Worm (Caenorhabditis elegans) whole organism, young adult: Measurements from ENCODE around the gene ceh-54.
A peak's percentile ranks its signal among the peaks of the same experiment; 100 is the strongest.

Experiments used
- B0019.2 ChIP-seq: fragments of 200-800 bp; sonication (Bioruptor generic); conservative IDR thresholded peaks from 2 replicates; pipeline ENCODE4 v1.3.6; 2022; ENCODE audit warnings: missing genetic modification reagents, missing genetic modification characterization, missing compliant biosample characterization
- B0336.3 ChIP-seq: fragments of 200-800 bp; sonication (Bioruptor generic); IDR thresholded peaks from 2 replicates; pipeline ENCODE4 v1.3.6; 2022; ENCODE audit warnings: missing genetic modification characterization, missing compliant biosample characterization
- C06A6.2 ChIP-seq: fragments of 200-800 bp; sonication (Bioruptor generic); conservative IDR thresholded peaks from 2 replicates; pipeline ENCODE4 v1.3.6; 2022; ENCODE audit warnings: missing genetic modification characterization, missing compliant biosample characterization
- F10E7.11 ChIP-seq: sonication (generic microtip); optimal IDR thresholded peaks from 2 replicates; lab custom pipeline; 2017; ENCODE audit warnings: mild to moderate bottlenecking, missing genetic modification characterization, moderate library complexity, missing compliant biosample characterization
- F22D6.2 ChIP-seq: sonication (generic microtip); optimal IDR thresholded peaks from 2 replicates; lab custom pipeline; 2016; ENCODE audit warnings: mild to moderate bottlenecking, missing genetic modification characterization, missing compliant biosample characterization
- F33H1.4 ChIP-seq: fragments of 200-800 bp; sonication (Bioruptor generic); IDR thresholded peaks from 2 replicates; pipeline ENCODE4 v1.3.6; 2022; ENCODE audit warnings: missing genetic modification reagents, missing genetic modification characterization, missing compliant biosample characterization
- F37B4.10 ChIP-seq: fragments of 200-800 bp; sonication (Bioruptor generic); IDR thresholded peaks from 2 replicates; pipeline ENCODE4 v1.3.6; 2022; ENCODE audit warnings: missing genetic modification characterization, missing compliant biosample characterization
- F52B5.7 ChIP-seq: sonication (generic microtip); optimal IDR thresholded peaks from 2 replicates; lab custom pipeline; 2016; ENCODE audit warnings: mild to moderate bottlenecking, missing genetic modification characterization, missing compliant biosample characterization
- K11D2.4 ChIP-seq: fragments of 200-800 bp; sonication (Bioruptor generic); IDR thresholded peaks from 2 replicates; pipeline ENCODE4 v1.3.6; 2022; ENCODE audit warnings: missing genetic modification reagents, missing genetic modification characterization, missing compliant biosample characterization
- Y56A3A.18 ChIP-seq: fragments of 200-800 bp; sonication (Bioruptor generic); IDR thresholded peaks from 2 replicates; pipeline ENCODE4 v1.3.6; 2022; ENCODE audit warnings: missing genetic modification reagents, missing genetic modification characterization, missing compliant biosample characterization
- ama-1 ChIP-seq, 3 experiments: fragments of 150-350 bp in 1 of 3; sonication (generic microtip) in 2 of 3; optimal IDR thresholded peaks; 2 replicates each; lab custom pipeline; 2014 to 2018; ENCODE audit warnings: missing biosample characterization in 2 of 3, missing genetic modification characterization in 2 of 3, missing genetic modification reagents in 2 of 3
- attf-3 ChIP-seq: fragments of 200-800 bp; sonication (Bioruptor generic); conservative IDR thresholded peaks from 2 replicates; pipeline ENCODE4 v1.3.6; 2022; ENCODE audit warnings: missing genetic modification reagents, missing genetic modification characterization, missing compliant biosample characterization
- attf-5 ChIP-seq: fragments of 200-800 bp; sonication (Bioruptor generic); optimal IDR thresholded peaks from 2 replicates; lab custom pipeline; 2018; ENCODE audit warnings: mild to moderate bottlenecking, missing genetic modification characterization, missing compliant biosample characterization
- attf-6 ChIP-seq: fragments of 200-800 bp; sonication (Bioruptor generic); IDR thresholded peaks from 2 replicates; pipeline ENCODE4 v1.3.6; 2022; ENCODE audit warnings: missing genetic modification reagents, missing genetic modification characterization, missing compliant biosample characterization
- bed-1 ChIP-seq: fragments of 200-800 bp; sonication (Bioruptor generic); IDR thresholded peaks from 2 replicates; pipeline ENCODE4 v1.3.6; 2022; ENCODE audit warnings: missing genetic modification reagents, missing genetic modification characterization, missing compliant biosample characterization
- ccch-3 ChIP-seq: fragments of 200-800 bp; sonication (Bioruptor generic); optimal IDR thresholded peaks from 2 replicates; lab custom pipeline; 2018; ENCODE audit warnings: mild to moderate bottlenecking, missing genetic modification characterization, missing compliant biosample characterization
- ceh-100 ChIP-seq: fragments of 200-800 bp; sonication (Bioruptor generic); IDR thresholded peaks from 2 replicates; pipeline ENCODE4 v1.3.6; 2022; ENCODE audit warnings: missing genetic modification reagents, missing genetic modification characterization, missing compliant biosample characterization
- ceh-58 ChIP-seq: fragments of 200-800 bp; sonication (Bioruptor generic); IDR thresholded peaks from 2 replicates; pipeline ENCODE4 v1.3.6; 2022; ENCODE audit warnings: missing genetic modification characterization, missing compliant biosample characterization
- ceh-79 ChIP-seq: sonication (generic microtip); optimal IDR thresholded peaks from 2 replicates; lab custom pipeline; 2017; ENCODE audit warnings: mild to moderate bottlenecking, missing genetic modification characterization, missing compliant biosample characterization
- ceh-91 ChIP-seq: fragments of 200-800 bp; sonication (Bioruptor generic); IDR thresholded peaks from 2 replicates; pipeline ENCODE4 v1.3.6; 2022; ENCODE audit warnings: missing genetic modification reagents, missing genetic modification characterization, missing compliant biosample characterization
- ekl-4 ChIP-seq: fragments of 200-800 bp; sonication (Bioruptor generic); IDR thresholded peaks from 2 replicates; pipeline ENCODE4 v1.3.6; 2022; ENCODE audit warnings: missing genetic modification reagents, missing genetic modification characterization, missing compliant biosample characterization
- ets-4 ChIP-seq: fragments of 200-800 bp; sonication (Bioruptor generic); optimal IDR thresholded peaks from 2 replicates; lab custom pipeline; 2018; ENCODE audit warnings: mild to moderate bottlenecking, missing genetic modification characterization, missing compliant biosample characterization
- fkh-3 ChIP-seq: sonication (generic microtip); optimal IDR thresholded peaks from 2 replicates; lab custom pipeline; 2016; ENCODE audit warnings: mild to moderate bottlenecking, missing genetic modification characterization, missing compliant biosample characterization
- gei-17 ChIP-seq: fragments of 200-800 bp; sonication (Bioruptor generic); optimal IDR thresholded peaks from 2 replicates; lab custom pipeline; 2018; ENCODE audit warnings: mild to moderate bottlenecking, missing genetic modification characterization, missing compliant biosample characterization
- hlh-12 ChIP-seq: sonication (generic microtip); optimal IDR thresholded peaks from 2 replicates; lab custom pipeline; 2016; ENCODE audit warnings: missing genetic modification characterization, missing compliant biosample characterization
- hsf-1 ChIP-seq: fragments of 200-800 bp; sonication (Bioruptor generic); IDR thresholded peaks from 2 replicates; pipeline ENCODE4 v1.3.6; 2022; ENCODE audit warnings: missing genetic modification reagents, missing genetic modification characterization, missing compliant biosample characterization
- lag-1 ChIP-seq: fragments of 200-800 bp; sonication (Bioruptor generic); IDR thresholded peaks from 2 replicates; pipeline ENCODE4 v1.3.6; 2022; ENCODE audit warnings: missing genetic modification reagents, missing genetic modification characterization, missing compliant biosample characterization
- lin-26 ChIP-seq: fragments of 200-800 bp; sonication (Bioruptor generic); IDR thresholded peaks from 2 replicates; pipeline ENCODE4 v1.3.6; 2022; ENCODE audit warnings: missing genetic modification reagents, missing genetic modification characterization, missing compliant biosample characterization
- madf-3 ChIP-seq: fragments of 200-800 bp; sonication (Bioruptor generic); IDR thresholded peaks from 2 replicates; pipeline ENCODE4 v1.3.6; 2022; ENCODE audit warnings: missing genetic modification reagents, missing genetic modification characterization, missing compliant biosample characterization
- mel-28 ChIP-seq: sonication (generic microtip); optimal IDR thresholded peaks from 2 replicates; lab custom pipeline; 2016; ENCODE audit warnings: borderline replicate concordance, mild to moderate bottlenecking, missing genetic modification characterization, missing compliant biosample characterization
- nhr-120 ChIP-seq: fragments of 200-800 bp; sonication (Bioruptor generic); IDR thresholded peaks from 2 replicates; pipeline ENCODE4 v1.3.6; 2022; ENCODE audit warnings: missing genetic modification characterization, missing compliant biosample characterization
- nhr-90 ChIP-seq: sonication (generic microtip); optimal IDR thresholded peaks from 2 replicates; lab custom pipeline; 2016; ENCODE audit warnings: missing genotype, mild to moderate bottlenecking, missing genetic modification characterization, missing compliant biosample characterization
- rcor-1 ChIP-seq: fragments of 200-800 bp; sonication (Bioruptor generic); IDR thresholded peaks from 2 replicates; pipeline ENCODE4 v1.3.6; 2022; ENCODE audit warnings: missing genetic modification reagents, missing genetic modification characterization, missing compliant biosample characterization
- rec-8 ChIP-seq, 2 experiments: sonication (generic microtip); optimal IDR thresholded peaks; 2 replicates each; lab custom pipeline; 2016; ENCODE audit warnings: mild to moderate bottlenecking in 2 of 2, missing genetic modification characterization in 2 of 2, missing genetic modification reagents in 2 of 2, missing genotype in 2 of 2, missing biosample characterization in 1 of 2, missing compliant biosample characterization in 1 of 2, moderate library complexity in 1 of 2
- sdz-38 ChIP-seq: sonication (generic microtip); optimal IDR thresholded peaks from 2 replicates; lab custom pipeline; 2016; ENCODE audit warnings: missing genotype, missing genetic modification characterization, missing compliant biosample characterization
- snpc-1.1 ChIP-seq: sonication (generic microtip); optimal IDR thresholded peaks from 2 replicates; lab custom pipeline; 2017; ENCODE audit warnings: missing genetic modification characterization, mild to moderate bottlenecking, missing compliant biosample characterization, antibody characterized with exemption, moderate library complexity, missing genotype, missing genetic modification reagents; ENCODE audit not compliant: insufficient read depth
- snpc-1.3 ChIP-seq: sonication (generic microtip); optimal IDR thresholded peaks from 2 replicates; lab custom pipeline; 2017; ENCODE audit warnings: missing genetic modification characterization, mild to moderate bottlenecking, missing compliant biosample characterization, antibody characterized with exemption, moderate library complexity, missing genotype, missing genetic modification reagents; ENCODE audit not compliant: insufficient read depth
- snpc-3.4 ChIP-seq: sonication (generic microtip); optimal IDR thresholded peaks from 2 replicates; lab custom pipeline; 2017; ENCODE audit warnings: missing genetic modification characterization, mild to moderate bottlenecking, missing compliant biosample characterization, antibody characterized with exemption, moderate library complexity, missing genotype, missing genetic modification reagents
- snpc-4 ChIP-seq, 5 experiments: fragments of 150-350 bp in 1 of 5; sonication (generic microtip) in 4 of 5; optimal IDR thresholded peaks; 2 replicates each; lab custom pipeline; 2014 to 2018; ENCODE audit warnings: missing genetic modification characterization in 5 of 5, missing biosample characterization in 3 of 5, antibody characterized with exemption in 2 of 5, mild to moderate bottlenecking in 2 of 5, missing compliant biosample characterization in 2 of 5, missing genotype in 2 of 5, moderate library complexity in 2 of 5, missing genetic modification reagents in 1 of 5
- tbp1 ChIP-seq: fragments of 200-800 bp; sonication (Bioruptor generic); optimal IDR thresholded peaks from 2 replicates; lab custom pipeline; 2018; ENCODE audit warnings: mild to moderate bottlenecking, missing genetic modification characterization, missing compliant biosample characterization
- tbx-9 ChIP-seq: sonication (generic microtip); optimal IDR thresholded peaks from 2 replicates; lab custom pipeline; 2016; ENCODE audit warnings: borderline replicate concordance, missing genetic modification characterization, inconsistent platforms, missing compliant biosample characterization
- tlf-1 ChIP-seq: fragments of 200-800 bp; sonication (Bioruptor generic); optimal IDR thresholded peaks from 2 replicates; lab custom pipeline; 2018; ENCODE audit warnings: mild to moderate bottlenecking, missing genetic modification characterization, missing compliant biosample characterization
- unc-130 ChIP-seq: sonication (generic microtip); optimal IDR thresholded peaks from 2 replicates; lab custom pipeline; 2016; ENCODE audit warnings: missing genetic modification reagents, missing genetic modification characterization, missing compliant biosample characterization
- zfh-2 ChIP-seq: fragments of 200-800 bp; sonication (Bioruptor generic); conservative IDR thresholded peaks from 2 replicates; pipeline ENCODE4 v1.3.6; 2022; ENCODE audit warnings: missing genetic modification reagents, missing genetic modification characterization, missing compliant biosample characterization
- ztf-25 ChIP-seq: fragments of 200-800 bp; sonication (Bioruptor generic); IDR thresholded peaks from 2 replicates; pipeline ENCODE4 v1.3.6; 2022; ENCODE audit warnings: missing genetic modification reagents, missing genetic modification characterization, missing compliant biosample characterization
- ztf-6 ChIP-seq: fragments of 200-800 bp; sonication (Bioruptor generic); IDR thresholded peaks from 2 replicates; pipeline ENCODE4 v1.3.6; 2022; ENCODE audit warnings: missing genetic modification reagents, missing genetic modification characterization, missing compliant biosample characterization

Gene ceh-54

DNA sequence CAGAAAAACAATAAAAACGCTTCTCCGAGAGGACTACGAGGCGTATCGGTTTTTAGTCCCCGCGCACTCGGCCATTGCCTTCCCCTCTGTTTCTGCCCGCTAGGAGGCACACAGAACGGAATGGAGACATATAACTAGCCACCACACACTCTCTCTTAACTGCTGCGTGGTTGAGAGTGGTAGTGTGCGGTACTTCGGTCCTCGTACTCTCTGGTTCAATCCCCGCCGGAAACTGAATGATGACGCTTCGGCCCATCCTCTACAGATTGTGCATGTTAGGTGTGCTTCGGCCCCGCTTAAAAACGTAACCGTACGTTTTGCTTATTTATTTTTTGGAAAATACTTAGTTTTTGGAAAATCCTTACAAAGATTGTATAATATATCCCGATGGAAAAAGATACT lies 13.6 kb upstream of the ceh-54 start, which contains the start of gene T13C5.6 (continued):
- no peak for TF ChIP-seq lag-1 (GFP tag; lab: Robert Waterston, UW)
- peak; percentile 72; the same call in 1 of the 2 replicates for TF ChIP-seq nhr-120 (GFP tag; lab: Robert Waterston, UW)
- no peak for TF ChIP-seq ama-1 (optimal IDR thresholded peaks at IDR 0.05; lab: Kevin White, UChicago)
- TF ChIP-seq ama-1 (GFP tag; optimal IDR thresholded peaks at IDR 0.05; lab: Kevin White, UChicago), result peak in 1 of 2 experiments; percentile 85
- TF ChIP-seq snpc-1.1, result no peak
- TF ChIP-seq ets-4 (GFP tag; lab: Kevin White, UChicago), result peak; percentile 90
- TF ChIP-seq K11D2.4, result peak; percentile 75; the same call in 1 of the 2 replicates
- TF ChIP-seq C06A6.2 (GFP tag; lab: Robert Waterston, UW), result peak; percentile 75; the same call in 1 of the 2 replicates
- peak; percentile 89 for TF ChIP-seq F52B5.7 (tag; lab: Kevin White, UChicago)
- TF ChIP-seq ztf-6 (GFP tag; lab: Robert Waterston, UW), result 0 out of 2 replicates have a peak, but pooled peaks have one; percentile 58
- TF ChIP-seq unc-130 (GFP tag; lab: Kevin White, UChicago), result peak; percentile 76
- peak; percentile 76 for TF ChIP-seq fkh-3 (tag; lab: Kevin White, UChicago)
- TF ChIP-seq F22D6.2 (tag; lab: Kevin White, UChicago), result peak; percentile 83
- TF ChIP-seq gei-17 (GFP tag; lab: Kevin White, UChicago), result peak; percentile 87
- peak; percentile 63 for TF ChIP-seq ccch-3 (GFP tag; lab: Kevin White, UChicago)
- peak; percentile 89 for TF ChIP-seq attf-5 (GFP tag; lab: Kevin White, UChicago)
- TF ChIP-seq madf-3, result no peak
- TF ChIP-seq ceh-100, result peak; percentile 48; the same call in 1 of the 2 replicates
- TF ChIP-seq attf-3, result no peak; the same call in 1 of the 2 replicates
- TF ChIP-seq lin-26, result peak; percentile 78
- TF ChIP-seq tbx-9 (tag; lab: Kevin White, UChicago), result peak; percentile 74
- peak; percentile 85; the same call in 1 of the 2 replicates for TF ChIP-seq B0336.3 (GFP tag; lab: Robert Waterston, UW)
- TF ChIP-seq ceh-58, result no peak
- TF ChIP-seq F33H1.4 (GFP tag; lab: Robert Waterston, UW), result peak; percentile 21; the same call in 1 of the 2 replicates
- peak; percentile 67 for TF ChIP-seq ceh-79
- TF ChIP-seq sdz-38 (tag; lab: Kevin White, UChicago), result peak; percentile 61
- peak; percentile 20 for TF ChIP-seq hlh-12
- TF ChIP-seq rec-8 (tag; optimal IDR thresholded peaks at IDR 0.05; lab: Kevin White, UChicago), result peak; percentile 78 to 93
- TF ChIP-seq snpc-1.3 (tag; lab: Kevin White, UChicago), result peak; percentile 81
- TF ChIP-seq ceh-91 (GFP tag; lab: Robert Waterston, UW), result no peak
- TF ChIP-seq ekl-4 (GFP tag; lab: Robert Waterston, UW), result peak; percentile 87
- TF ChIP-seq F10E7.11, result no peak
- peak; percentile 70 for TF ChIP-seq mel-28 (tag; lab: Kevin White, UChicago)
- TF ChIP-seq F37B4.10 (GFP tag; lab: Robert Waterston, UW), result 0 out of 2 replicates have a peak, but pooled peaks have one; percentile 66
- peak; percentile 89 for TF ChIP-seq zfh-2 (GFP tag; lab: Robert Waterston, UW)
- peak; percentile 91 for TF ChIP-seq nhr-90 (tag; lab: Kevin White, UChicago)
- peak; percentile 87 for TF ChIP-seq ztf-25
- TF ChIP-seq snpc-3.4, result peak; percentile 58
- TF ChIP-seq B0019.2 (GFP tag; lab: Robert Waterston, UW), result no peak
- peak; percentile 89 for TF ChIP-seq rcor-1
- TF ChIP-seq attf-6 (GFP tag; lab: Robert Waterston, UW), result no peak
- TF ChIP-seq bed-1 (GFP tag; lab: Robert Waterston, UW), result peak; percentile 92; the same call in 1 of the 2 replicates
- TF ChIP-seq tbp1, result peak; percentile 92
- TF ChIP-seq tlf-1 (GFP tag; lab: Kevin White, UChicago), result peak; percentile 72
- TF ChIP-seq hsf-1 (GFP tag; lab: Robert Waterston, UW), result 0 out of 2 replicates have a peak, but pooled peaks have one; percentile 22
- no peak for TF ChIP-seq snpc-4 (GFP tag; optimal IDR thresholded peaks at IDR 0.05; lab: Kevin White, UChicago)
- TF ChIP-seq snpc-4 (tag; optimal IDR thresholded peaks at IDR 0.05; lab: Kevin White, UChicago), result peak in 2 of 4 experiments; percentile 71 to 81
- peak; percentile 91 for TF ChIP-seq Y56A3A.18 (GFP tag; lab: Robert Waterston, UW)
